Fruit fly (Drosophila melanogaster) Kc167 (cell line): Measurements from ENCODE around the gene Amt.

Experiments used
- h ChIP-seq: fragments of >200 bp; optimal IDR thresholded peaks from 3 replicates; lab custom pipeline; 2018; ENCODE audit warnings: missing external identifiers
- psq ChIP-seq: fragments of >200 bp; optimal IDR thresholded peaks from 2 replicates; lab custom pipeline; 2017; ENCODE audit warnings: missing external identifiers
- ttk ChIP-seq: sonication (Bioruptor generic); optimal IDR thresholded peaks from 2 replicates; lab custom pipeline; 2017; ENCODE audit warnings: missing external identifiers

DNA sequence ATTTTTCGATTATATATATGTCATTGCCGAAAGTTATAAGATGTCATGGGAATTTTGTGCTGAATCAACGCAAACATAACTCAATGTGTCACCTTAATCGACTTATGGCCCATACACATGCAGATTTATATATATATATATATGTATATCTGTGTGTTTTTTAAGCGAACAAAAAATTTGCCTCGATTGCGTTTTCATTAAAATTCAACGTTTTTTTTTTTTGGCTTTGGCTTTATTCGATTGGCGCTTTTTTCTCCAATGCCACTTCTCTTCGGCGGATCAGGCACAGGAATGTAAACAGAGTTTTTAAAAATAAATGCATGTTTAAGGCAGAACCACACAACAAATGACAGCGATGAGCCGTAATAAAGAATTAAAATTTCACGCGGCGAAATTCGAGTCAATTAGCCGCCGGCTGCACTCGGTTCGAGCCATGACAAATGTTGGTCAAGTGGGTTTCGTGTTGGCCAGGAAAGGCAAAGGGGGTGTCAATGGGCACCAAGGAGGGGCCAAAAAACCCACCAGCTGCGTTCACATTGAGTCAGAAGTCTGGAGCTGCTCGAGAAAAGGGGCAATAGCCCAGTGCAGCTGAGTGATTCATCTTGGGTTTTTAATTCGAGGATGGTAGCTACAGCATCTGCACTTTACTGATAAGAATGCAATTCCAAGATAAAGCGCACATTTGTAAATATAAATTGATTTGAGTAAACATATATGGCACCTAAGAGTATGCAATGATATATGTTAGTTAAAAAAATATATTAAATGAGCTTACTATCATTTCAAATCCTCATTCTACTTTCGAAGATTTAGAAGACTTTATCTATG lies 34.3 kb upstream of the Amt start:
- TF ChIP-seq ttk (no peak), psq (lab: Kevin White, UChicago) (no peak), h (no peak)
